Worm (Caenorhabditis elegans): Measurements from ENCODE around the gene fbxc-55.

- TF ChIP-seq him-1 (tag; optimal IDR thresholded peaks at IDR 0.05) = no peak
- TF ChIP-seq W03F9.2 (tag; optimal IDR thresholded peaks at IDR 0.05) = no peak
- no peak for TF ChIP-seq dao-5 (tag; optimal IDR thresholded peaks at IDR 0.05)
These were observed 18.4 kb downstream of the fbxc-55 start, which contains the start of the genes T10D4.14 and T10D4.19 for ce11 chrII:3151615-3152014.
